Worm (Caenorhabditis elegans): ENCODE results near the gene pitp-1.

Gene pitp-1

ce11 chrIII:3529744-3530208, at the start of gene pitp-1:
pitp-1 (minus strand) TSS chrIII:3529794.
- TF ChIP-seq R02D3.7 (tag; optimal IDR thresholded peaks at IDR 0.05) (no peak), nhr-12 (tag; optimal IDR thresholded peaks at IDR 0.05) (no peak), egl-5 (tag; optimal IDR thresholded peaks at IDR 0.05) (no peak), pqm-1 (tag; optimal IDR thresholded peaks at IDR 0.05) (peak; percentile 75), lin-39 (tag; optimal IDR thresholded peaks at IDR 0.05) (no peak), elt-2 (tag; optimal IDR thresholded peaks at IDR 0.05) (peak; percentile 79), zag-1 (tag; optimal IDR thresholded peaks at IDR 0.05) (no peak), ZK546.5 (tag; optimal IDR thresholded peaks at IDR 0.05) (no peak), nhr-237 (tag; optimal IDR thresholded peaks at IDR 0.05) (no peak), snpc-4 (tag; optimal IDR thresholded peaks at IDR 0.05) (no peak), ceh-16 (tag; optimal IDR thresholded peaks at IDR 0.05) (no peak), tbx-2 (tag; optimal IDR thresholded peaks at IDR 0.05) (no peak), lin-15B (tag; optimal IDR thresholded peaks at IDR 0.05) (no peak), nfya-1 (tag; optimal IDR thresholded peaks at IDR 0.05; ENCODE audit: insufficient read depth) (peak; percentile 29), ama-1 (optimal IDR thresholded peaks at IDR 0.05) (no peak), mml-1 (tag; optimal IDR thresholded peaks at IDR 0.05) (no peak), pha-4 (tag; optimal IDR thresholded peaks at IDR 0.05) (peak; percentile 43), daf-12 (tag; optimal IDR thresholded peaks at IDR 0.05) (no peak), nhr-77 (tag; optimal IDR thresholded peaks at IDR 0.05) (no peak), nhr-23 (tag; optimal IDR thresholded peaks at IDR 0.05) (no peak), hmg-11 (tag; optimal IDR thresholded peaks at IDR 0.05) (no peak), unc-39 (tag; optimal IDR thresholded peaks at IDR 0.05) (no peak), nhr-11 (tag; optimal IDR thresholded peaks at IDR 0.05) (no peak), ztf-11 (tag; optimal IDR thresholded peaks at IDR 0.05) (no peak), skn-1 (tag; optimal IDR thresholded peaks at IDR 0.05) (no peak), nhr-28 (tag; optimal IDR thresholded peaks at IDR 0.05) (no peak), fos-1 (tag; optimal IDR thresholded peaks at IDR 0.05) (no peak), eor-1 (tag; optimal IDR thresholded peaks at IDR 0.05) (no peak)

- no peak for TF ChIP-seq elt-3 (tag; optimal IDR thresholded peaks at IDR 0.05)
- no peak for TF ChIP-seq zag-1 (tag; optimal IDR thresholded peaks at IDR 0.05)
- no peak for TF ChIP-seq nhr-11 (tag; optimal IDR thresholded peaks at IDR 0.05)
- no peak for TF ChIP-seq fkh-10 (GFP tag; optimal IDR thresholded peaks at IDR 0.05)
- no peak for TF ChIP-seq fos-1 (tag; optimal IDR thresholded peaks at IDR 0.05)
- no peak for TF ChIP-seq elt-2 (tag; optimal IDR thresholded peaks at IDR 0.05)
- TF ChIP-seq ceh-82 (tag; optimal IDR thresholded peaks at IDR 0.05) = no peak
- TF ChIP-seq ZK546.5 (tag; optimal IDR thresholded peaks at IDR 0.05) = no peak
- no peak for TF ChIP-seq ceh-28 (tag; optimal IDR thresholded peaks at IDR 0.05)
- no peak for TF ChIP-seq mdl-1 (tag; optimal IDR thresholded peaks at IDR 0.05)
Measured at ce11 chrIII:3573281-3573680, 43.7 kb upstream of the pitp-1 start, which contains the start of gene nhr-6. nhr-6 (plus strand) TSS chrIII:3573581.

ce11 chrIII:3571371-3571902, 41.8 kb upstream of the pitp-1 start:
- TF ChIP-seq pqm-1 (tag; optimal IDR thresholded peaks at IDR 0.05) (peak; percentile 73), ZK546.5 (tag; optimal IDR thresholded peaks at IDR 0.05) (no peak), elt-2 (tag; optimal IDR thresholded peaks at IDR 0.05) (peak; percentile 78)

ce11 chrIII:3569763-3570162, 40.2 kb upstream of the pitp-1 start:
- TF ChIP-seq nhr-76 (tag; optimal IDR thresholded peaks at IDR 0.05) (no peak), ceh-82 (tag; optimal IDR thresholded peaks at IDR 0.05) (no peak), nhr-77 (tag; optimal IDR thresholded peaks at IDR 0.05) (no peak), egl-27 (tag; optimal IDR thresholded peaks at IDR 0.05) (no peak), skn-1 (tag; optimal IDR thresholded peaks at IDR 0.05) (no peak), elt-3 (tag; optimal IDR thresholded peaks at IDR 0.05) (no peak), nhr-25 (tag; optimal IDR thresholded peaks at IDR 0.05) (no peak), R02D3.7 (tag; optimal IDR thresholded peaks at IDR 0.05) (no peak), lin-39 (tag; optimal IDR thresholded peaks at IDR 0.05) (no peak)

- TF ChIP-seq nhr-237 (tag; optimal IDR thresholded peaks at IDR 0.05) = no peak
- TF ChIP-seq nfya-1 (tag; optimal IDR thresholded peaks at IDR 0.05; ENCODE audit: insufficient read depth) = peak; percentile 0
- TF ChIP-seq unc-62 (GFP tag; optimal IDR thresholded peaks at IDR 0.05) = no peak
Measured at ce11 chrIII:3566785-3567184, 37.2 kb upstream of the pitp-1 start.
